Fruit fly (Drosophila melanogaster) whole organism, embryonic: ENCODE measurements around the gene CecA1.

Experiments
- ATbp ChIP-seq: fragments of 200-800 bp; sonication (Bioruptor generic); optimal IDR thresholded peaks from 2 replicates; lab custom pipeline; 2017; ENCODE audit warnings: missing biosample characterization, mild to moderate bottlenecking, missing genetic modification characterization, missing genetic modification reagents
- CG10366 ChIP-seq: fragments of 200-800 bp; sonication (Bioruptor generic); IDR thresholded peaks from 2 replicates; pipeline ENCODE4 v1.3.6; 2022; ENCODE audit warnings: missing biosample characterization, missing genetic modification characterization
- CG10543 ChIP-seq: fragments of 200-800 bp; sonication (Bioruptor generic); optimal IDR thresholded peaks from 3 replicates; lab custom pipeline; 2017; ENCODE audit warnings: missing biosample characterization, mild to moderate bottlenecking, missing genetic modification characterization, moderate library complexity
- CG10654 ChIP-seq: fragments of 200-800 bp; sonication (Bioruptor generic); optimal IDR thresholded peaks from 2 replicates; lab custom pipeline; 2016; ENCODE audit warnings: missing biosample characterization, missing genetic modification characterization
- CG12769 ChIP-seq: fragments of 200-800 bp; sonication (Bioruptor generic); optimal IDR thresholded peaks from 2 replicates; lab custom pipeline; 2019; ENCODE audit warnings: missing biosample characterization, mild to moderate bottlenecking, missing genetic modification characterization, moderate library complexity
- CG13424 ChIP-seq: fragments of 200-800 bp; sonication (Bioruptor generic); optimal IDR thresholded peaks from 2 replicates; lab custom pipeline; 2019; ENCODE audit warnings: missing biosample characterization, mild to moderate bottlenecking, missing genetic modification characterization, moderate library complexity
- CG14014 ChIP-seq: fragments of 200-800 bp; sonication (Bioruptor generic); IDR thresholded peaks from 2 replicates; pipeline ENCODE4 v1.3.6; 2022; ENCODE audit warnings: missing biosample characterization, missing genetic modification characterization
- CG1529 ChIP-seq: fragments of 200-800 bp; sonication (Bioruptor generic); optimal IDR thresholded peaks from 3 replicates; lab custom pipeline; 2018; ENCODE audit warnings: missing biosample characterization, missing genetic modification characterization
- CG15514 ChIP-seq: fragments of 200-800 bp; sonication (Bioruptor generic); optimal IDR thresholded peaks from 3 replicates; lab custom pipeline; 2017; ENCODE audit warnings: missing biosample characterization, missing genetic modification characterization, mild to moderate bottlenecking, moderate library complexity, missing genetic modification reagents
- CG2120 ChIP-seq: fragments of 200-800 bp; sonication (Bioruptor generic); optimal IDR thresholded peaks from 3 replicates; lab custom pipeline; 2016; ENCODE audit warnings: missing biosample characterization, missing genetic modification characterization
- CG33557 ChIP-seq: fragments of 200-800 bp; sonication (Bioruptor generic); optimal IDR thresholded peaks from 2 replicates; lab custom pipeline; 2019; ENCODE audit warnings: missing biosample characterization, mild to moderate bottlenecking, missing genetic modification characterization, moderate library complexity
- CG4328 ChIP-seq: fragments of 200-800 bp; sonication (Bioruptor generic); optimal IDR thresholded peaks from 3 replicates; lab custom pipeline; 2017; ENCODE audit warnings: missing biosample characterization, missing genetic modification reagents, missing genetic modification characterization
- CG5180 ChIP-seq: fragments of 200-800 bp; sonication (Bioruptor generic); optimal IDR thresholded peaks from 3 replicates; lab custom pipeline; 2017; ENCODE audit warnings: missing biosample characterization, missing genetic modification characterization, mild to moderate bottlenecking, moderate library complexity, missing genetic modification reagents
- CG5953 ChIP-seq: fragments of 200-800 bp; sonication (Bioruptor generic); IDR thresholded peaks from 2 replicates; pipeline ENCODE4 v1.3.6; 2022; ENCODE audit warnings: missing biosample characterization, missing genetic modification characterization
- CG6654 ChIP-seq: fragments of 200-800 bp; sonication (Bioruptor generic); optimal IDR thresholded peaks from 2 replicates; lab custom pipeline; 2017; ENCODE audit warnings: missing biosample characterization, mild to moderate bottlenecking, missing genetic modification characterization
- CG6683 ChIP-seq: fragments of 200-800 bp; sonication (Bioruptor generic); optimal IDR thresholded peaks from 2 replicates; lab custom pipeline; 2017; ENCODE audit warnings: missing biosample characterization, mild to moderate bottlenecking, missing genetic modification characterization, missing genetic modification reagents
- CG9797 ChIP-seq: fragments of 200-800 bp; sonication (Bioruptor generic); optimal IDR thresholded peaks from 3 replicates; lab custom pipeline; 2018; ENCODE audit warnings: missing biosample characterization, mild to moderate bottlenecking, missing genetic modification characterization
- CrebB ChIP-seq: fragments of 200-800 bp; sonication (Bioruptor generic); optimal IDR thresholded peaks from 3 replicates; lab custom pipeline; 2018; ENCODE audit warnings: missing biosample characterization, mild to moderate bottlenecking, missing genetic modification characterization
- Doc3 ChIP-seq: fragments of 200-800 bp; sonication (Bioruptor generic); IDR thresholded peaks from 3 replicates; pipeline ENCODE4 v1.3.6; 2022; ENCODE audit warnings: missing biosample characterization, missing genetic modification characterization; ENCODE audit not compliant: partially characterized antibody
- Fer2 ChIP-seq: fragments of 200-800 bp; sonication (Bioruptor generic); optimal IDR thresholded peaks from 2 replicates; lab custom pipeline; 2018; ENCODE audit warnings: missing biosample characterization, mild to moderate bottlenecking, missing genetic modification characterization, moderate library complexity
- Fer3 ChIP-seq: fragments of 200-800 bp; sonication (Bioruptor generic); optimal IDR thresholded peaks from 2 replicates; lab custom pipeline; 2018; ENCODE audit warnings: missing biosample characterization, mild to moderate bottlenecking, missing genetic modification characterization, moderate library complexity
- HmgZ ChIP-seq: fragments of 200-800 bp; sonication (Bioruptor generic); optimal IDR thresholded peaks from 2 replicates; lab custom pipeline; 2018; ENCODE audit warnings: missing biosample characterization, mild to moderate bottlenecking, missing genetic modification characterization
- Hmr ChIP-seq: fragments of 200-800 bp; sonication (Bioruptor generic); optimal IDR thresholded peaks from 3 replicates; lab custom pipeline; 2017; ENCODE audit warnings: mild to moderate bottlenecking, missing biosample characterization, missing genetic modification reagents, missing genetic modification characterization
- MBD-R2 ChIP-seq: fragments of 200-800 bp; sonication (Bioruptor generic); IDR thresholded peaks from 2 replicates; pipeline ENCODE4 v1.3.6; 2022; ENCODE audit warnings: missing biosample characterization, missing genetic modification characterization
- Nf-YA ChIP-seq: fragments of 200-800 bp; sonication (Bioruptor generic); IDR thresholded peaks from 2 replicates; pipeline ENCODE4 v1.3.6; 2022; ENCODE audit warnings: missing biosample characterization, missing genetic modification characterization
- PHDP ChIP-seq: fragments of 200-800 bp; sonication (Bioruptor generic); optimal IDR thresholded peaks from 3 replicates; lab custom pipeline; 2018; ENCODE audit warnings: missing biosample characterization, mild to moderate bottlenecking, missing genetic modification characterization, moderate library complexity
- Sox100B ChIP-seq: fragments of 200-800 bp; sonication (Bioruptor generic); optimal IDR thresholded peaks from 3 replicates; lab custom pipeline; 2018; ENCODE audit warnings: missing biosample characterization, mild to moderate bottlenecking, missing genetic modification characterization
- Spps ChIP-seq: fragments of 200-800 bp; sonication (Bioruptor generic); optimal IDR thresholded peaks from 2 replicates; lab custom pipeline; 2018; ENCODE audit warnings: missing biosample characterization, mild to moderate bottlenecking, missing genetic modification characterization
- TFAM ChIP-seq: fragments of 200-800 bp; sonication (Bioruptor generic); optimal IDR thresholded peaks from 2 replicates; lab custom pipeline; 2017; ENCODE audit warnings: missing biosample characterization, missing genetic modification characterization, inconsistent platforms
- Xbp1 ChIP-seq: fragments of 200-800 bp; sonication (Bioruptor generic); optimal IDR thresholded peaks from 3 replicates; lab custom pipeline; 2016; ENCODE audit warnings: missing biosample characterization, mild to moderate bottlenecking, missing genetic modification characterization
- ac ChIP-seq: fragments of 200-800 bp; sonication (Bioruptor generic); optimal IDR thresholded peaks from 3 replicates; lab custom pipeline; 2017; ENCODE audit warnings: missing biosample characterization, mild to moderate bottlenecking, missing genetic modification characterization
- amos ChIP-seq: fragments of 200-800 bp; sonication (Bioruptor generic); IDR thresholded peaks from 2 replicates; pipeline ENCODE4 v1.3.6; 2022; ENCODE audit warnings: missing biosample characterization, missing genetic modification characterization; ENCODE audit not compliant: partially characterized antibody
- az2 ChIP-seq: fragments of 200-800 bp; sonication (Bioruptor generic); optimal IDR thresholded peaks from 3 replicates; lab custom pipeline; 2016; ENCODE audit warnings: missing biosample characterization, missing genetic modification characterization
- caup ChIP-seq: fragments of 200-800 bp; sonication (Bioruptor generic); optimal IDR thresholded peaks from 3 replicates; lab custom pipeline; 2017; ENCODE audit warnings: missing biosample characterization, mild to moderate bottlenecking, missing genetic modification characterization, moderate library complexity; ENCODE audit not compliant: severe bottlenecking
- chinmo ChIP-seq: fragments of 200-800 bp; sonication (Bioruptor generic); IDR thresholded peaks from 4 replicates; pipeline ENCODE4 v1.3.6; 2022; ENCODE audit warnings: missing biosample characterization, missing genetic modification characterization; ENCODE audit not compliant: partially characterized antibody
- cwo ChIP-seq: fragments of 200-800 bp; sonication (Bioruptor generic); optimal IDR thresholded peaks from 3 replicates; lab custom pipeline; 2017; ENCODE audit warnings: missing biosample characterization, missing genetic modification characterization, mild to moderate bottlenecking, moderate library complexity, missing genetic modification reagents
- disco-r ChIP-seq: fragments of 200-800 bp; sonication (Bioruptor generic); optimal IDR thresholded peaks from 2 replicates; lab custom pipeline; 2016; ENCODE audit warnings: missing biosample characterization, missing genetic modification characterization
- fd3F ChIP-seq: fragments of 200-800 bp; sonication (Bioruptor generic); optimal IDR thresholded peaks from 2 replicates; lab custom pipeline; 2018; ENCODE audit warnings: missing biosample characterization, mild to moderate bottlenecking, missing genetic modification characterization, moderate library complexity
- fd96Cb ChIP-seq: fragments of 200-800 bp; sonication (Bioruptor generic); optimal IDR thresholded peaks from 2 replicates; lab custom pipeline; 2018; ENCODE audit warnings: missing biosample characterization, mild to moderate bottlenecking, missing genetic modification characterization, moderate library complexity
- gfzf ChIP-seq: fragments of 200-800 bp; sonication (Bioruptor generic); optimal IDR thresholded peaks from 2 replicates; lab custom pipeline; 2016; ENCODE audit warnings: missing biosample characterization, mild to moderate bottlenecking, missing genetic modification characterization, moderate library complexity
- grau ChIP-seq: fragments of 200-800 bp; optimal IDR thresholded peaks from 3 replicates; lab custom pipeline; 2019; ENCODE audit warnings: missing biosample characterization, mild to moderate bottlenecking, missing genetic modification characterization, moderate library complexity
- nerfin-2 ChIP-seq: fragments of 200-800 bp; sonication (Bioruptor generic); IDR thresholded peaks from 2 replicates; pipeline ENCODE4 v1.3.6; 2022; ENCODE audit warnings: missing biosample characterization, missing genetic modification characterization; ENCODE audit not compliant: partially characterized antibody
- p53 ChIP-seq: fragments of 200-800 bp; sonication (Bioruptor generic); optimal IDR thresholded peaks from 2 replicates; lab custom pipeline; 2016; ENCODE audit warnings: missing biosample characterization, missing genetic modification characterization
- pnt ChIP-seq: fragments of 200-800 bp; sonication (Bioruptor generic); optimal IDR thresholded peaks from 3 replicates; lab custom pipeline; 2016; ENCODE audit warnings: missing biosample characterization, missing genetic modification characterization
- psq ChIP-seq: fragments of 200-800 bp; sonication (Bioruptor generic); optimal IDR thresholded peaks from 2 replicates; lab custom pipeline; 2017; ENCODE audit warnings: missing biosample characterization, missing genetic modification characterization
- sd ChIP-seq: fragments of 200-800 bp; sonication (Bioruptor generic); optimal IDR thresholded peaks from 3 replicates; lab custom pipeline; 2018; ENCODE audit warnings: missing biosample characterization, mild to moderate bottlenecking, missing genetic modification characterization, moderate library complexity
- slou ChIP-seq: fragments of 200-800 bp; sonication (Bioruptor generic); optimal IDR thresholded peaks from 3 replicates; lab custom pipeline; 2016; ENCODE audit warnings: missing biosample characterization, missing genetic modification characterization
- slp2 ChIP-seq: fragments of 200-800 bp; sonication (Bioruptor generic); optimal IDR thresholded peaks from 2 replicates; lab custom pipeline; 2016; ENCODE audit warnings: missing biosample characterization, missing genetic modification characterization
- so ChIP-seq: fragments of 200-800 bp; sonication (Bioruptor generic); IDR thresholded peaks from 3 replicates; pipeline ENCODE4 v1.3.6; 2022; ENCODE audit warnings: missing biosample characterization, missing genetic modification characterization

CecA1 gene

DNA sequence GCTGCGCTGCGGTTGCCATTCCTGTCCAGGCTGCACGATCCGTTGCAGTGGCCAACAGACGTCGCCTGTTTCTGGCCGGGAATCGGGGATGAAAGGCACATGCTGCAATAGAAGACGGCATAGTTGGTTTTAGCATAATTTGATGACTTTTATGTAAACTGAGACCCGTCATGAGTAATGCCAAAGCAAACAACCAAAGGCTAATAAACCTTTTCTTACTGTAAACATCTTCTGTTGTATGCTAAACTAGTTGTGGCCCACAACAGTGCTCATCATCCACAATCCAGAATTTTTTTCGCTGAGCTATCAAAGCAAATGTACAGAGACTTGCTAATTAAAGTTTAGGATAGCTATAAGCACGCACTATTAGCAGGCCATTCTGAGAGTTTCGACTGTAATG, 11.9 kb upstream of the CecA1 start (continued):
- peak; percentile 26 for TF ChIP-seq caup
- TF ChIP-seq CG5953 (GFP tag; lab: Robert Waterston, UW): no peak
- TF ChIP-seq Nf-YA (GFP tag; lab: Robert Waterston, UW): no peak
- TF ChIP-seq gfzf: no peak
- TF ChIP-seq CG33557 (GFP tag; lab: Kevin White, UChicago): no peak
- no peak for TF ChIP-seq slou (GFP tag; lab: Kevin White, UChicago)
- no peak for TF ChIP-seq Spps (tag; lab: Kevin White, UChicago)
- TF ChIP-seq ac (GFP tag; lab: Kevin White, UChicago): no peak
- peak; percentile 3 for TF ChIP-seq grau (tag; lab: Kevin White, UChicago)
- peak; percentile 50 for TF ChIP-seq CG12769 (tag; lab: Kevin White, UChicago)
- TF ChIP-seq CG10654 (GFP tag; lab: Kevin White, UChicago): no peak
- peak; percentile 52 for TF ChIP-seq PHDP (tag; lab: Kevin White, UChicago)
- TF ChIP-seq chinmo (GFP tag; lab: Robert Waterston, UW): no peak
- TF ChIP-seq CG15514 (GFP tag; lab: Kevin White, UChicago): peak; percentile 48
- TF ChIP-seq CG14014 (GFP tag; lab: Robert Waterston, UW): peak; percentile 33; the same call in 1 of the 2 replicates
- no peak for TF ChIP-seq Sox100B (GFP tag; lab: Kevin White, UChicago)
- no peak for TF ChIP-seq psq (GFP tag; lab: Kevin White, UChicago)
- no peak for TF ChIP-seq Xbp1 (GFP tag; lab: Kevin White, UChicago)
- TF ChIP-seq fd96Cb: no peak
- TF ChIP-seq TFAM (GFP tag; lab: Kevin White, UChicago): no peak
- TF ChIP-seq nerfin-2 (GFP tag; lab: Robert Waterston, UW): no peak
- peak; percentile 45 for TF ChIP-seq HmgZ
- TF ChIP-seq Hmr (GFP tag; lab: Kevin White, UChicago): peak; percentile 79
- TF ChIP-seq Fer3: peak; percentile 38
- TF ChIP-seq cwo (GFP tag; lab: Kevin White, UChicago): peak; percentile 38
- TF ChIP-seq CrebB (tag; lab: Kevin White, UChicago): peak; percentile 33
- TF ChIP-seq amos (GFP tag; lab: Robert Waterston, UW): no peak
- 0 out of 3 replicates have a peak, but pooled peaks have one; percentile 18 for TF ChIP-seq so (GFP tag; lab: Robert Waterston, UW)
- no peak for TF ChIP-seq pnt (GFP tag; lab: Kevin White, UChicago)
- TF ChIP-seq CG13424 (tag; lab: Kevin White, UChicago): no peak
- no peak for TF ChIP-seq CG6654
- no peak for TF ChIP-seq CG9797 (GFP tag; lab: Kevin White, UChicago)
- peak; percentile 1 for TF ChIP-seq CG5180 (GFP tag; lab: Kevin White, UChicago)
- peak; percentile 79 for TF ChIP-seq CG10543 (GFP tag; lab: Kevin White, UChicago)
- no peak for TF ChIP-seq disco-r (GFP tag; lab: Kevin White, UChicago)
- TF ChIP-seq CG1529: no peak
- TF ChIP-seq CG6683: peak; percentile 15
- TF ChIP-seq ATbp (GFP tag; lab: Kevin White, UChicago): peak; percentile 46
- no peak for TF ChIP-seq sd (tag; lab: Kevin White, UChicago)
- TF ChIP-seq CG10366: 0 out of 2 replicates have a peak, but pooled peaks have one; percentile 14
- peak; percentile 14; the same call in 1 of the 2 replicates for TF ChIP-seq MBD-R2 (GFP tag; lab: Robert Waterston, UW)
- TF ChIP-seq az2: no peak
- TF ChIP-seq Doc3 (GFP tag; lab: Robert Waterston, UW): no peak
- peak; percentile 0 for TF ChIP-seq Fer2 (tag; lab: Kevin White, UChicago)
- peak; percentile 23 for TF ChIP-seq fd3F (GFP tag; lab: Kevin White, UChicago)
- TF ChIP-seq CG2120 (GFP tag; lab: Kevin White, UChicago): peak; percentile 54
- no peak for TF ChIP-seq p53 (GFP tag; lab: Kevin White, UChicago)
- peak; percentile 39 for TF ChIP-seq CG4328 (GFP tag; lab: Kevin White, UChicago)
- no peak for TF ChIP-seq slp2
